Worm (Caenorhabditis elegans): ENCODE results near the gene ptpn-22.

ce11 chrIV:1781559-1781958 lies 41.5 kb upstream of the ptpn-22 start, which contains the start of gene frpr-19:
- TF ChIP-seq lin-39 (tag; optimal IDR thresholded peaks at IDR 0.05) (no peak), elt-3 (tag; optimal IDR thresholded peaks at IDR 0.05) (no peak), egl-5 (tag; optimal IDR thresholded peaks at IDR 0.05) (no peak), skn-1 (tag; optimal IDR thresholded peaks at IDR 0.05) (no peak), unc-62 (GFP tag; optimal IDR thresholded peaks at IDR 0.05) (no peak), nhr-76 (tag; optimal IDR thresholded peaks at IDR 0.05) (no peak), ztf-11 (tag; optimal IDR thresholded peaks at IDR 0.05) (no peak)
